ENCODE assay signal across 1 fruit fly cellular context in genomic region chr3L:16023020-16023648, dm6.
A peak's percentile ranks its signal among the peaks of the same experiment; 100 is the strongest.
TF ChIP-seq lines count a peak whose summit lies in the region.

TSS of gene Notum (plus strand) at chr3L:16023480.

TF ChIP-seq in whole organism, embryonic, 481 proteins besides CTCF, POLR2A, EP300 and RAD21 (continued from another document and continues in another):
- no peak for TF ChIP-seq CG5953 (GFP tag; IDR thresholded peaks at IDR 0.05; lab: Robert Waterston, UW)
- TF ChIP-seq br (optimal IDR thresholded peaks at IDR 0.05; lab: Kevin White, UChicago): no peak
- no peak for TF ChIP-seq wor (GFP tag; IDR thresholded peaks at IDR 0.05; lab: Robert Waterston, UW)
- TF ChIP-seq CG7963 (GFP tag; IDR thresholded peaks at IDR 0.05; lab: Robert Waterston, UW; ENCODE audit: partially characterized antibody): no peak
- no peak for TF ChIP-seq CG13424 (tag; optimal IDR thresholded peaks at IDR 0.05; lab: Kevin White, UChicago)
- no peak for TF ChIP-seq Gug (GFP tag; IDR thresholded peaks at IDR 0.05; lab: Robert Waterston, UW)
- TF ChIP-seq tup (GFP tag; optimal IDR thresholded peaks at IDR 0.05; lab: Kevin White, UChicago): no peak
- TF ChIP-seq Dbx (GFP tag; IDR thresholded peaks at IDR 0.05; lab: Robert Waterston, UW): no peak
- no peak for TF ChIP-seq hbn (GFP tag; IDR thresholded peaks at IDR 0.05; lab: Robert Waterston, UW; ENCODE audit: partially characterized antibody)
- no peak for TF ChIP-seq vfl (GFP tag; optimal IDR thresholded peaks at IDR 0.05; lab: Kevin White, UChicago)
- no peak for TF ChIP-seq phol (tag; optimal IDR thresholded peaks at IDR 0.05; lab: Kevin White, UChicago)
- peak; percentile 21 for TF ChIP-seq odd (GFP tag; optimal IDR thresholded peaks at IDR 0.05; lab: Kevin White, UChicago)
- TF ChIP-seq Med (GFP tag; lab: Kevin White, UChicago): peak; percentile 71
- TF ChIP-seq HmgZ (tag; optimal IDR thresholded peaks at IDR 0.05; lab: Kevin White, UChicago): no peak
- peak; percentile 52; the same call in 1 of the 3 replicates for TF ChIP-seq CG6791 (GFP tag; IDR thresholded peaks at IDR 0.05; lab: Robert Waterston, UW; ENCODE audit: partially characterized antibody)
- no peak for TF ChIP-seq Gsc (GFP tag; IDR thresholded peaks at IDR 0.05; lab: Robert Waterston, UW)
- TF ChIP-seq vnd (GFP tag; IDR thresholded peaks at IDR 0.05; lab: Robert Waterston, UW; ENCODE audit: partially characterized antibody): no peak
- no peak for TF ChIP-seq pfk (GFP tag; optimal IDR thresholded peaks at IDR 0.05; lab: Kevin White, UChicago)
- no peak for TF ChIP-seq al (GFP tag; IDR thresholded peaks at IDR 0.05; lab: Robert Waterston, UW)
- no peak for TF ChIP-seq Dad (GFP tag; optimal IDR thresholded peaks at IDR 0.05; lab: Kevin White, UChicago)
- no peak for TF ChIP-seq dpn (GFP tag; optimal IDR thresholded peaks at IDR 0.05; lab: Kevin White, UChicago)
- TF ChIP-seq dmrt99B (tag; optimal IDR thresholded peaks at IDR 0.05; lab: Kevin White, UChicago): no peak
- no peak for TF ChIP-seq Side (GFP tag; optimal IDR thresholded peaks at IDR 0.05; lab: Kevin White, UChicago)
- no peak for TF ChIP-seq CG14014 (GFP tag; IDR thresholded peaks at IDR 0.05; lab: Robert Waterston, UW)
- TF ChIP-seq lmd (GFP tag; IDR thresholded peaks at IDR 0.05; lab: Robert Waterston, UW): no peak
- no peak for TF ChIP-seq fd102C (GFP tag; optimal IDR thresholded peaks at IDR 0.05; lab: Kevin White, UChicago)
- no peak for TF ChIP-seq Hmr (GFP tag; optimal IDR thresholded peaks at IDR 0.05; lab: Kevin White, UChicago)
- no peak for TF ChIP-seq CG30403 (GFP tag; optimal IDR thresholded peaks at IDR 0.05; lab: Kevin White, UChicago)
- no peak for TF ChIP-seq CG14860 (GFP tag; IDR thresholded peaks at IDR 0.05; lab: Robert Waterston, UW; ENCODE audit: partially characterized antibody)
- TF ChIP-seq pum (GFP tag; optimal IDR thresholded peaks at IDR 0.05; lab: Kevin White, UChicago): no peak
- TF ChIP-seq slbo (GFP tag; IDR thresholded peaks at IDR 0.05; lab: Robert Waterston, UW): no peak
- no peak for TF ChIP-seq Mrtf (GFP tag; IDR thresholded peaks at IDR 0.05; lab: Robert Waterston, UW)
- TF ChIP-seq Asciz (GFP tag; optimal IDR thresholded peaks at IDR 0.05; lab: Kevin White, UChicago): no peak
- TF ChIP-seq CG1602 (GFP tag; optimal IDR thresholded peaks at IDR 0.05; lab: Kevin White, UChicago): no peak
- no peak for TF ChIP-seq Chrac-16 (GFP tag; optimal IDR thresholded peaks at IDR 0.05; lab: Kevin White, UChicago)
- TF ChIP-seq CG16815 (GFP tag; optimal IDR thresholded peaks at IDR 0.05; lab: Kevin White, UChicago): no peak
- TF ChIP-seq sima (GFP tag; optimal IDR thresholded peaks at IDR 0.05; lab: Kevin White, UChicago): no peak
- no peak for TF ChIP-seq lola (GFP tag; optimal IDR thresholded peaks at IDR 0.05; lab: Kevin White, UChicago)
- no peak for TF ChIP-seq HmgD (GFP tag; optimal IDR thresholded peaks at IDR 0.05; lab: Kevin White, UChicago)
- TF ChIP-seq grn (GFP tag; optimal IDR thresholded peaks at IDR 0.05; lab: Kevin White, UChicago): peak; percentile 27
- TF ChIP-seq sim (GFP tag; IDR thresholded peaks at IDR 0.05; lab: Robert Waterston, UW): no peak
- peak; percentile 40; the same call in 1 of the 3 replicates for TF ChIP-seq ci (GFP tag; IDR thresholded peaks at IDR 0.05; lab: Robert Waterston, UW)
- no peak for TF ChIP-seq nmo (GFP tag; optimal IDR thresholded peaks at IDR 0.05; lab: Kevin White, UChicago)
- TF ChIP-seq Taf1 (GFP tag; IDR thresholded peaks at IDR 0.05; lab: Robert Waterston, UW): no peak
- TF ChIP-seq CG18262 (tag; optimal IDR thresholded peaks at IDR 0.05; lab: Kevin White, UChicago): no peak
- no peak for TF ChIP-seq sqz (GFP tag; optimal IDR thresholded peaks at IDR 0.05; lab: Kevin White, UChicago)
- TF ChIP-seq ranshi (GFP tag; IDR thresholded peaks at IDR 0.05; lab: Robert Waterston, UW): 0 out of 2 replicates have a peak, but pooled peaks have one; percentile 15
- TF ChIP-seq slp2 (GFP tag; optimal IDR thresholded peaks at IDR 0.05; lab: Kevin White, UChicago): no peak
- TF ChIP-seq Eip74EF (GFP tag; optimal IDR thresholded peaks at IDR 0.05; lab: Kevin White, UChicago): no peak
- no peak for TF ChIP-seq Rfx (GFP tag; IDR thresholded peaks at IDR 0.05; lab: Robert Waterston, UW)
- TF ChIP-seq nom (GFP tag; optimal IDR thresholded peaks at IDR 0.05; lab: Kevin White, UChicago): no peak
- no peak for TF ChIP-seq Lpt (GFP tag; optimal IDR thresholded peaks at IDR 0.05; lab: Kevin White, UChicago)
- no peak for TF ChIP-seq Usf (GFP tag; optimal IDR thresholded peaks at IDR 0.05; lab: Kevin White, UChicago)
- no peak for TF ChIP-seq lab (GFP tag; optimal IDR thresholded peaks at IDR 0.05; lab: Kevin White, UChicago)
- TF ChIP-seq CG4707 (GFP tag; optimal IDR thresholded peaks at IDR 0.05; lab: Kevin White, UChicago): no peak
- no peak for TF ChIP-seq Tbp (GFP tag; optimal IDR thresholded peaks at IDR 0.05; lab: Kevin White, UChicago)
- no peak for TF ChIP-seq CG10147 (GFP tag; optimal IDR thresholded peaks at IDR 0.05; lab: Kevin White, UChicago)
- no peak for TF ChIP-seq dm (GFP tag; optimal IDR thresholded peaks at IDR 0.05; lab: Kevin White, UChicago)
- TF ChIP-seq usp (GFP tag; optimal IDR thresholded peaks at IDR 0.05; lab: Kevin White, UChicago): no peak
- TF ChIP-seq sob (GFP tag; IDR thresholded peaks at IDR 0.05; lab: Robert Waterston, UW): 0 out of 2 replicates have a peak, but pooled peaks have one; percentile 11
- TF ChIP-seq cg (GFP tag; optimal IDR thresholded peaks at IDR 0.05; lab: Kevin White, UChicago): peak; percentile 33
- no peak for TF ChIP-seq grau (tag; optimal IDR thresholded peaks at IDR 0.05; lab: Kevin White, UChicago)
- TF ChIP-seq gro (GFP tag; optimal IDR thresholded peaks at IDR 0.05; lab: Kevin White, UChicago): no peak
- TF ChIP-seq fu2 (GFP tag; optimal IDR thresholded peaks at IDR 0.05; lab: Kevin White, UChicago): no peak
- TF ChIP-seq Jarid2 (GFP tag; optimal IDR thresholded peaks at IDR 0.05; lab: Kevin White, UChicago): peak; percentile 87
- no peak for TF ChIP-seq ttk (GFP tag; IDR thresholded peaks at IDR 0.05; lab: Robert Waterston, UW)
- no peak for TF ChIP-seq CG9215 (GFP tag; IDR thresholded peaks at IDR 0.05; lab: Robert Waterston, UW)
- TF ChIP-seq CG14710 (tag; optimal IDR thresholded peaks at IDR 0.05; lab: Kevin White, UChicago): no peak
- TF ChIP-seq CG43689 (GFP tag; IDR thresholded peaks at IDR 0.05; lab: Robert Waterston, UW): no peak
- TF ChIP-seq Xrp1 (GFP tag; IDR thresholded peaks at IDR 0.05; lab: Robert Waterston, UW): 0 out of 2 replicates have a peak, but pooled peaks have one; percentile 4
- no peak for TF ChIP-seq CG17612 (GFP tag; IDR thresholded peaks at IDR 0.05; lab: Robert Waterston, UW)
- TF ChIP-seq kni (GFP tag; optimal IDR thresholded peaks at IDR 0.05; lab: Kevin White, UChicago): peak; percentile 34
- peak; percentile 34 for TF ChIP-seq oc (tag; optimal IDR thresholded peaks at IDR 0.05; lab: Kevin White, UChicago)
- peak; percentile 28; the same call in 1 of the 2 replicates for TF ChIP-seq ato (GFP tag; IDR thresholded peaks at IDR 0.05; lab: Robert Waterston, UW; ENCODE audit: partially characterized antibody)
- no peak for TF ChIP-seq Sox102F (GFP tag; optimal IDR thresholded peaks at IDR 0.05; lab: Kevin White, UChicago)
- peak; percentile 2 for TF ChIP-seq CG9727 (GFP tag; optimal IDR thresholded peaks at IDR 0.05; lab: Kevin White, UChicago)
- no peak for TF ChIP-seq CG17385 (GFP tag; optimal IDR thresholded peaks at IDR 0.05; lab: Kevin White, UChicago)
- no peak for TF ChIP-seq Kr (GFP tag; optimal IDR thresholded peaks at IDR 0.05; lab: Kevin White, UChicago)
- no peak for TF ChIP-seq gfzf (GFP tag; optimal IDR thresholded peaks at IDR 0.05; lab: Kevin White, UChicago)
- TF ChIP-seq Adf1 (GFP tag; IDR thresholded peaks at IDR 0.05; lab: Robert Waterston, UW): peak; percentile 93
- peak; percentile 44 for TF ChIP-seq vvl (GFP tag; IDR thresholded peaks at IDR 0.05; lab: Robert Waterston, UW)
- no peak for TF ChIP-seq CG4820 (GFP tag; optimal IDR thresholded peaks at IDR 0.05; lab: Kevin White, UChicago)
- TF ChIP-seq CG14667 (GFP tag; IDR thresholded peaks at IDR 0.05; lab: Robert Waterston, UW): no peak
- no peak for TF ChIP-seq Vsx1 (GFP tag; optimal IDR thresholded peaks at IDR 0.05; lab: Kevin White, UChicago)
- TF ChIP-seq CG14965 (GFP tag; optimal IDR thresholded peaks at IDR 0.05; lab: Kevin White, UChicago; ENCODE audit: borderline replicate concordance): no peak
- TF ChIP-seq CG3995 (GFP tag; optimal IDR thresholded peaks at IDR 0.05; lab: Kevin White, UChicago): no peak
- TF ChIP-seq fru (optimal IDR thresholded peaks at IDR 0.05; lab: Kevin White, UChicago): no peak
- TF ChIP-seq Rx (GFP tag; IDR thresholded peaks at IDR 0.05; lab: Robert Waterston, UW): no peak
- TF ChIP-seq CG8765 (GFP tag; IDR thresholded peaks at IDR 0.05; lab: Robert Waterston, UW): no peak
- no peak for TF ChIP-seq stwl (tag; optimal IDR thresholded peaks at IDR 0.05; lab: Kevin White, UChicago)
- TF ChIP-seq CG10321 (GFP tag; IDR thresholded peaks at IDR 0.05; lab: Robert Waterston, UW): no peak
- peak; percentile 3 for TF ChIP-seq ac (GFP tag; optimal IDR thresholded peaks at IDR 0.05; lab: Kevin White, UChicago)
- no peak for TF ChIP-seq aop (GFP tag; IDR thresholded peaks at IDR 0.05; lab: Robert Waterston, UW)
- TF ChIP-seq CG1024 (GFP tag; IDR thresholded peaks at IDR 0.05; lab: Robert Waterston, UW): no peak
- no peak for TF ChIP-seq Bdp1 (GFP tag; optimal IDR thresholded peaks at IDR 0.05; lab: Kevin White, UChicago)
- TF ChIP-seq CG10462 (GFP tag; optimal IDR thresholded peaks at IDR 0.05; lab: Kevin White, UChicago): no peak
- TF ChIP-seq HLHmδ (GFP tag; optimal IDR thresholded peaks at IDR 0.05; lab: Kevin White, UChicago): peak; percentile 47
- TF ChIP-seq CG9797 (GFP tag; optimal IDR thresholded peaks at IDR 0.05; lab: Kevin White, UChicago): no peak
- no peak for TF ChIP-seq Sox100B (GFP tag; optimal IDR thresholded peaks at IDR 0.05; lab: Kevin White, UChicago)
- TF ChIP-seq CG1792 (GFP tag; optimal IDR thresholded peaks at IDR 0.05; lab: Kevin White, UChicago): no peak
- no peak for TF ChIP-seq Dek (tag; optimal IDR thresholded peaks at IDR 0.05; lab: Kevin White, UChicago)
- no peak for TF ChIP-seq sna (GFP tag; IDR thresholded peaks at IDR 0.05; lab: Robert Waterston, UW; ENCODE audit: partially characterized antibody)
- no peak for TF ChIP-seq NC2α (GFP tag; optimal IDR thresholded peaks at IDR 0.05; lab: Kevin White, UChicago)
- no peak for TF ChIP-seq CG11695 (GFP tag; IDR thresholded peaks at IDR 0.05; lab: Robert Waterston, UW)
- TF ChIP-seq crol (GFP tag; IDR thresholded peaks at IDR 0.05; lab: Robert Waterston, UW): 0 out of 2 replicates have a peak, but pooled peaks have one; percentile 20
- no peak for TF ChIP-seq nau (GFP tag; optimal IDR thresholded peaks at IDR 0.05; lab: Kevin White, UChicago)
- peak; percentile 38; the same call in 1 of the 2 replicates for TF ChIP-seq amos (GFP tag; IDR thresholded peaks at IDR 0.05; lab: Robert Waterston, UW; ENCODE audit: partially characterized antibody)
- TF ChIP-seq CG17568 (GFP tag; optimal IDR thresholded peaks at IDR 0.05; lab: Kevin White, UChicago): no peak
- TF ChIP-seq dimm (GFP tag; IDR thresholded peaks at IDR 0.05; lab: Robert Waterston, UW): no peak
- peak; percentile 33; the same call in 1 of the 3 replicates for TF ChIP-seq Opbp (GFP tag; IDR thresholded peaks at IDR 0.05; lab: Robert Waterston, UW; ENCODE audit: partially characterized antibody)
- no peak for TF ChIP-seq Sry-β (GFP tag; optimal IDR thresholded peaks at IDR 0.05; lab: Kevin White, UChicago)
- no peak for TF ChIP-seq YL-1 (GFP tag; optimal IDR thresholded peaks at IDR 0.05; lab: Kevin White, UChicago)
- peak; percentile 11 for TF ChIP-seq Mes4 (GFP tag; optimal IDR thresholded peaks at IDR 0.05; lab: Kevin White, UChicago)
- TF ChIP-seq CG10274 (GFP tag; optimal IDR thresholded peaks at IDR 0.05; lab: Kevin White, UChicago): no peak
- no peak for TF ChIP-seq Neu2 (GFP tag; optimal IDR thresholded peaks at IDR 0.05; lab: Kevin White, UChicago; ENCODE audit: borderline replicate concordance)
- TF ChIP-seq Bgb (GFP tag; IDR thresholded peaks at IDR 0.05; lab: Robert Waterston, UW; ENCODE audit: partially characterized antibody): peak; percentile 57; the same call in 1 of the 2 replicates
- TF ChIP-seq CG32767 (GFP tag; IDR thresholded peaks at IDR 0.05; lab: Robert Waterston, UW): 0 out of 2 replicates have a peak, but pooled peaks have one; percentile 18
- TF ChIP-seq dati (GFP tag; IDR thresholded peaks at IDR 0.05; lab: Robert Waterston, UW): no peak
- TF ChIP-seq CG12155 (GFP tag; optimal IDR thresholded peaks at IDR 0.05; lab: Kevin White, UChicago): no peak
- TF ChIP-seq kah (GFP tag; optimal IDR thresholded peaks at IDR 0.05; lab: Kevin White, UChicago): peak; percentile 40
- no peak for TF ChIP-seq tll (GFP tag; optimal IDR thresholded peaks at IDR 0.05; lab: Kevin White, UChicago)
- no peak for TF ChIP-seq ind (GFP tag; optimal IDR thresholded peaks at IDR 0.05; lab: Kevin White, UChicago)
- TF ChIP-seq hkb (optimal IDR thresholded peaks at IDR 0.05; lab: Kevin White, UChicago): no peak
- TF ChIP-seq hkb (GFP tag; IDR thresholded peaks at IDR 0.05; lab: Robert Waterston, UW): no peak
- TF ChIP-seq zfh2 (GFP tag; optimal IDR thresholded peaks at IDR 0.05; lab: Kevin White, UChicago): no peak
- TF ChIP-seq CG6175 (GFP tag; IDR thresholded peaks at IDR 0.05; lab: Robert Waterston, UW): no peak
- peak; percentile 41; the same call in 1 of the 2 replicates for TF ChIP-seq rib (GFP tag; IDR thresholded peaks at IDR 0.05; lab: Robert Waterston, UW)
- TF ChIP-seq sd (tag; optimal IDR thresholded peaks at IDR 0.05; lab: Kevin White, UChicago): peak; percentile 0
- TF ChIP-seq CG18619 (GFP tag; optimal IDR thresholded peaks at IDR 0.05; lab: Kevin White, UChicago): no peak
- no peak for TF ChIP-seq Hsf (GFP tag; optimal IDR thresholded peaks at IDR 0.05; lab: Kevin White, UChicago)
- TF ChIP-seq Six4 (GFP tag; optimal IDR thresholded peaks at IDR 0.05; lab: Kevin White, UChicago): no peak
- TF ChIP-seq prd (optimal IDR thresholded peaks at IDR 0.05; lab: Kevin White, UChicago): no peak
- TF ChIP-seq prd (GFP tag; IDR thresholded peaks at IDR 0.05; lab: Robert Waterston, UW): peak; percentile 9; the same call in 1 of the 3 replicates
- no peak for TF ChIP-seq MESR4 (GFP tag; optimal IDR thresholded peaks at IDR 0.05; lab: Kevin White, UChicago)
- no peak for TF ChIP-seq CG11723 (GFP tag; optimal IDR thresholded peaks at IDR 0.05; lab: Kevin White, UChicago)
- no peak for TF ChIP-seq CG30431 (GFP tag; optimal IDR thresholded peaks at IDR 0.05; lab: Kevin White, UChicago)
